Fruit fly (Drosophila melanogaster): Measurements from ENCODE around the gene CG13690.

- no peak for TF ChIP-seq CG14711 (tag; optimal IDR thresholded peaks at IDR 0.05)
- no peak for TF ChIP-seq pad (GFP tag; optimal IDR thresholded peaks at IDR 0.05)
- TF ChIP-seq Hr96 (GFP tag; optimal IDR thresholded peaks at IDR 0.05), result no peak
These were observed 36.6 kb downstream of the CG13690 start for dm6 chr2L:382807-383206.
